Fruit fly (Drosophila melanogaster) whole organism, embryonic: Measurements from ENCODE around the gene CG12118.

Source experiments
- Aef1 ChIP-seq: fragments of 200-800 bp; sonication (Bioruptor generic); IDR thresholded peaks from 3 replicates; pipeline ENCODE4 v1.3.6; 2022; ENCODE audit warnings: missing biosample characterization, missing genetic modification characterization
- B-H1 ChIP-seq: fragments of 200-800 bp; sonication (Bioruptor generic); IDR thresholded peaks from 3 replicates; pipeline ENCODE4 v1.3.6; 2022; ENCODE audit warnings: missing biosample characterization, missing genetic modification characterization
- BtbVII ChIP-seq: fragments of 200-800 bp; sonication (Bioruptor generic); optimal IDR thresholded peaks from 3 replicates; lab custom pipeline; 2017; ENCODE audit warnings: missing biosample characterization, mild to moderate bottlenecking, missing genetic modification characterization
- CG10147 ChIP-seq: fragments of 200-800 bp; sonication (Bioruptor generic); optimal IDR thresholded peaks from 2 replicates; lab custom pipeline; 2019; ENCODE audit warnings: missing biosample characterization, mild to moderate bottlenecking, missing genetic modification characterization, moderate library complexity
- CG11093 ChIP-seq: fragments of 200-800 bp; sonication (Bioruptor generic); IDR thresholded peaks from 3 replicates; pipeline ENCODE4 v1.3.6; 2022; ENCODE audit warnings: missing biosample characterization, missing genetic modification characterization
- CG12744 ChIP-seq: fragments of 200-800 bp; sonication (Bioruptor generic); optimal IDR thresholded peaks from 2 replicates; lab custom pipeline; 2016; ENCODE audit warnings: missing biosample characterization, missing genetic modification characterization
- CG14050 ChIP-seq: fragments of 200-800 bp; sonication (Bioruptor generic); IDR thresholded peaks from 3 replicates; pipeline ENCODE4 v1.3.6; 2022; ENCODE audit warnings: missing biosample characterization, missing genetic modification characterization
- CG14965 ChIP-seq: fragments of 200-800 bp; sonication (Bioruptor generic); optimal IDR thresholded peaks from 2 replicates; lab custom pipeline; 2016; ENCODE audit warnings: missing biosample characterization, missing genetic modification characterization, borderline replicate concordance
- CG16779 ChIP-seq: fragments of 200-800 bp; sonication (Bioruptor generic); IDR thresholded peaks from 2 replicates; pipeline ENCODE4 v1.3.6; 2022; ENCODE audit warnings: missing biosample characterization, missing genetic modification characterization
- CG16813 ChIP-seq: fragments of 200-800 bp; sonication (Bioruptor generic); IDR thresholded peaks from 3 replicates; pipeline ENCODE4 v1.3.6; 2022; ENCODE audit warnings: missing biosample characterization, missing genetic modification characterization; ENCODE audit not compliant: partially characterized antibody
- CG17359 ChIP-seq: fragments of 200-800 bp; sonication (Bioruptor generic); optimal IDR thresholded peaks from 3 replicates; lab custom pipeline; 2018; ENCODE audit warnings: missing biosample characterization, mild to moderate bottlenecking, missing genetic modification characterization, moderate library complexity
- CG17802 ChIP-seq: fragments of 200-800 bp; sonication (Bioruptor generic); optimal IDR thresholded peaks from 2 replicates; lab custom pipeline; 2018; ENCODE audit warnings: missing biosample characterization, mild to moderate bottlenecking, missing genetic modification characterization, moderate library complexity
- CG2678 ChIP-seq: fragments of 200-800 bp; sonication (Bioruptor generic); optimal IDR thresholded peaks from 3 replicates; lab custom pipeline; 2019; ENCODE audit warnings: missing biosample characterization, mild to moderate bottlenecking, missing genetic modification characterization, moderate library complexity
- CG30431 ChIP-seq: fragments of 200-800 bp; sonication (Bioruptor generic); optimal IDR thresholded peaks from 2 replicates; lab custom pipeline; 2017; ENCODE audit warnings: missing biosample characterization, missing genetic modification characterization
- CG4707 ChIP-seq: fragments of 200-800 bp; sonication (Bioruptor generic); optimal IDR thresholded peaks from 2 replicates; lab custom pipeline; 2018; ENCODE audit warnings: missing biosample characterization, mild to moderate bottlenecking, missing genetic modification characterization, moderate library complexity
- CG7372 ChIP-seq: fragments of 200-800 bp; sonication (Bioruptor generic); IDR thresholded peaks from 2 replicates; pipeline ENCODE4 v1.3.6; 2022; ENCODE audit warnings: missing biosample characterization, missing genetic modification characterization
- CG8765 ChIP-seq: fragments of 200-800 bp; sonication (Bioruptor generic); IDR thresholded peaks from 2 replicates; pipeline ENCODE4 v1.3.6; 2022; ENCODE audit warnings: missing biosample characterization, missing genetic modification characterization
- Dll ChIP-seq: fragments of 200-800 bp; sonication (Bioruptor generic); IDR thresholded peaks from 4 replicates; pipeline ENCODE4 v1.3.6; 2022; ENCODE audit warnings: missing biosample characterization, missing genetic modification characterization; ENCODE audit not compliant: partially characterized antibody
- E2f1 ChIP-seq: fragments of 200-800 bp; sonication (Bioruptor generic); IDR thresholded peaks from 2 replicates; pipeline ENCODE4 v1.3.6; 2022; ENCODE audit warnings: missing biosample characterization, missing genetic modification characterization
- Elba2 ChIP-seq: fragments of 200-800 bp; sonication (Bioruptor generic); optimal IDR thresholded peaks from 3 replicates; lab custom pipeline; 2016; ENCODE audit warnings: missing biosample characterization, missing genetic modification characterization
- Fer1 ChIP-seq: fragments of 200-800 bp; sonication (Bioruptor generic); optimal IDR thresholded peaks from 2 replicates; lab custom pipeline; 2017; ENCODE audit warnings: missing biosample characterization, mild to moderate bottlenecking, missing genetic modification characterization
- GATAe ChIP-seq: fragments of 200-800 bp; sonication (Bioruptor generic); conservative IDR thresholded peaks from 2 replicates; pipeline ENCODE4 v1.3.6; 2022; ENCODE audit warnings: missing biosample characterization, missing genetic modification characterization
- Hr78 ChIP-seq, 2 experiments: fragments of 200-800 bp in 1 of 2; fragments of >200 bp in 1 of 2; sonication (Bioruptor generic) in 1 of 2; optimal IDR thresholded peaks; 2 replicates each; lab custom pipeline; 2017 to 2019; ENCODE audit warnings: missing biosample characterization in 2 of 2, missing genetic modification characterization in 2 of 2, mild to moderate bottlenecking in 1 of 2, moderate library complexity in 1 of 2
- MTF-1 ChIP-seq: fragments of 200-800 bp; sonication (Bioruptor generic); optimal IDR thresholded peaks from 2 replicates; lab custom pipeline; 2018; ENCODE audit warnings: missing biosample characterization, mild to moderate bottlenecking, missing genetic modification characterization, borderline replicate concordance
- Med ChIP-seq: fragments of 200-800 bp; sonication (Bioruptor generic); peaks from one replicate; lab custom pipeline; 2016; ENCODE audit warnings: missing biosample characterization, missing genetic modification characterization, mild to moderate bottlenecking, inconsistent platforms, moderate library complexity
- NFAT ChIP-seq: fragments of 200-800 bp; sonication (Bioruptor generic); IDR thresholded peaks from 2 replicates; pipeline ENCODE4 v1.3.6; 2022; ENCODE audit warnings: missing biosample characterization, missing genetic modification characterization
- Sox102F ChIP-seq: fragments of 200-800 bp; sonication (Bioruptor generic); optimal IDR thresholded peaks from 2 replicates; lab custom pipeline; 2018; ENCODE audit warnings: missing biosample characterization, mild to moderate bottlenecking, missing genetic modification characterization, moderate library complexity
- Sry-β ChIP-seq: fragments of 200-800 bp; sonication (Bioruptor generic); optimal IDR thresholded peaks from 2 replicates; lab custom pipeline; 2018; ENCODE audit warnings: missing biosample characterization, mild to moderate bottlenecking, missing genetic modification characterization, moderate library complexity
- Sry-δ ChIP-seq: fragments of 200-800 bp; sonication (Bioruptor generic); optimal IDR thresholded peaks from 2 replicates; lab custom pipeline; 2016; ENCODE audit warnings: missing biosample characterization, missing genetic modification characterization
- Trl ChIP-seq, 3 experiments: fragments of >200 bp in 2 of 3; fragments of 200-800 bp in 1 of 3; sonication (Bioruptor generic) in 1 of 3; optimal IDR thresholded peaks; 2 replicates in 1 of 3; 3 replicates in 2 of 3; lab custom pipeline; 2016 to 2017; ENCODE audit warnings: missing biosample characterization in 1 of 3, missing genetic modification characterization in 1 of 3
- ab ChIP-seq: fragments of 200-800 bp; sonication (Bioruptor generic); optimal IDR thresholded peaks from 2 replicates; lab custom pipeline; 2016; ENCODE audit warnings: missing biosample characterization, missing genetic modification characterization
- ara ChIP-seq: fragments of 200-800 bp; sonication (Bioruptor generic); IDR thresholded peaks from 2 replicates; pipeline ENCODE4 v1.3.6; 2022; ENCODE audit warnings: missing biosample characterization, missing genetic modification characterization
- az2 ChIP-seq: fragments of 200-800 bp; sonication (Bioruptor generic); optimal IDR thresholded peaks from 3 replicates; lab custom pipeline; 2016; ENCODE audit warnings: missing biosample characterization, missing genetic modification characterization
- btn ChIP-seq: fragments of 200-800 bp; sonication (Bioruptor generic); optimal IDR thresholded peaks from 2 replicates; lab custom pipeline; 2016; ENCODE audit warnings: missing biosample characterization, missing genetic modification characterization
- dan ChIP-seq: fragments of 200-800 bp; sonication (Bioruptor generic); IDR thresholded peaks from 2 replicates; pipeline ENCODE4 v1.3.6; 2022; ENCODE audit warnings: missing biosample characterization, missing genetic modification characterization
- esg ChIP-seq: fragments of 200-800 bp; sonication (Bioruptor generic); conservative IDR thresholded peaks from 2 replicates; pipeline ENCODE4 v1.3.6; 2022; ENCODE audit warnings: missing biosample characterization, missing genetic modification characterization
- gce ChIP-seq: fragments of 200-800 bp; sonication (Bioruptor generic); IDR thresholded peaks from 3 replicates; pipeline ENCODE4 v1.3.6; 2022; ENCODE audit warnings: missing biosample characterization, missing genetic modification characterization
- gfzf ChIP-seq: fragments of 200-800 bp; sonication (Bioruptor generic); optimal IDR thresholded peaks from 2 replicates; lab custom pipeline; 2016; ENCODE audit warnings: missing biosample characterization, mild to moderate bottlenecking, missing genetic modification characterization, moderate library complexity
- gsb-n ChIP-seq: fragments of 200-800 bp; sonication (Bioruptor generic); optimal IDR thresholded peaks from 3 replicates; lab custom pipeline; 2018; ENCODE audit warnings: missing biosample characterization, mild to moderate bottlenecking, missing genetic modification characterization
- insv ChIP-seq, 2 experiments: fragments of 200-800 bp; sonication (Bioruptor generic); optimal IDR thresholded peaks; 3 replicates each; lab custom pipeline; 2016 to 2018; ENCODE audit warnings: missing biosample characterization in 2 of 2, missing genetic modification characterization in 2 of 2
- jumu ChIP-seq: fragments of 200-800 bp; sonication (Bioruptor generic); optimal IDR thresholded peaks from 3 replicates; lab custom pipeline; 2016; ENCODE audit warnings: missing biosample characterization, missing genetic modification characterization
- knrl ChIP-seq: fragments of 200-800 bp; sonication (Bioruptor generic); IDR thresholded peaks from 3 replicates; pipeline ENCODE4 v1.3.6; 2022; ENCODE audit warnings: missing biosample characterization, missing genetic modification characterization; ENCODE audit not compliant: partially characterized antibody
- mam ChIP-seq: fragments of 200-800 bp; sonication (Bioruptor generic); optimal IDR thresholded peaks from 3 replicates; lab custom pipeline; 2016; ENCODE audit warnings: missing biosample characterization, missing genetic modification characterization
- nerfin-2 ChIP-seq: fragments of 200-800 bp; sonication (Bioruptor generic); IDR thresholded peaks from 2 replicates; pipeline ENCODE4 v1.3.6; 2022; ENCODE audit warnings: missing biosample characterization, missing genetic modification characterization; ENCODE audit not compliant: partially characterized antibody
- pros ChIP-seq: fragments of 200-800 bp; sonication (Bioruptor generic); optimal IDR thresholded peaks from 3 replicates; lab custom pipeline; 2019; ENCODE audit warnings: missing biosample characterization, mild to moderate bottlenecking, missing genetic modification characterization, moderate library complexity
- ranshi ChIP-seq: fragments of 200-800 bp; sonication (Bioruptor generic); IDR thresholded peaks from 2 replicates; pipeline ENCODE4 v1.3.6; 2022; ENCODE audit warnings: missing biosample characterization, missing genetic modification characterization
- rib ChIP-seq: fragments of 200-800 bp; sonication (Bioruptor generic); IDR thresholded peaks from 2 replicates; pipeline ENCODE4 v1.3.6; 2022; ENCODE audit warnings: missing biosample characterization, missing genetic modification characterization
- sisA ChIP-seq: fragments of 200-800 bp; sonication (Bioruptor generic); IDR thresholded peaks from 2 replicates; pipeline ENCODE4 v1.3.6; 2022; ENCODE audit warnings: missing biosample characterization, missing genetic modification characterization
- stwl ChIP-seq: fragments of 200-800 bp; sonication (Bioruptor generic); optimal IDR thresholded peaks from 3 replicates; lab custom pipeline; 2018; ENCODE audit warnings: missing biosample characterization, mild to moderate bottlenecking, missing genetic modification characterization, moderate library complexity
- zfh2 ChIP-seq: fragments of 200-800 bp; sonication (Bioruptor generic); optimal IDR thresholded peaks from 2 replicates; lab custom pipeline; 2016; ENCODE audit warnings: missing biosample characterization, missing genetic modification characterization

Gene CG12118

dm6 chrX:9152127-9152598, 44.1 kb downstream of the CG12118 start (continued):
- TF ChIP-seq az2 (GFP tag; lab: Kevin White, UChicago), result peak; percentile 33
- TF ChIP-seq insv (GFP tag; optimal IDR thresholded peaks at IDR 0.05; lab: Kevin White, UChicago), result peak in 1 of 2 experiments; percentile 7
- no peak for TF ChIP-seq Sry-β (GFP tag; lab: Kevin White, UChicago)
- TF ChIP-seq ab (GFP tag; lab: Kevin White, UChicago), result no peak
- TF ChIP-seq Trl (optimal IDR thresholded peaks at IDR 0.05; lab: Kevin White, UChicago), result no peak
- TF ChIP-seq Trl (GFP tag; optimal IDR thresholded peaks at IDR 0.05; lab: Kevin White, UChicago), result no peak
- no peak for TF ChIP-seq CG30431
- no peak for TF ChIP-seq knrl (GFP tag; lab: Robert Waterston, UW)
- peak; percentile 32 for TF ChIP-seq CG17359 (tag; lab: Kevin White, UChicago)
- peak; percentile 91 for TF ChIP-seq Elba2 (GFP tag; lab: Kevin White, UChicago)
- no peak for TF ChIP-seq ara (GFP tag; lab: Robert Waterston, UW)
- TF ChIP-seq dan (GFP tag; lab: Robert Waterston, UW), result no peak
- no peak for TF ChIP-seq gce (GFP tag; lab: Robert Waterston, UW)
- TF ChIP-seq CG12744 (GFP tag; lab: Kevin White, UChicago), result peak; percentile 40
- TF ChIP-seq stwl (tag; lab: Kevin White, UChicago), result no peak
- TF ChIP-seq CG11093 (GFP tag; lab: Robert Waterston, UW), result no peak
- peak; percentile 73; the same call in 1 of the 2 replicates for TF ChIP-seq rib (GFP tag; lab: Robert Waterston, UW)
- peak; percentile 81 for TF ChIP-seq Med (GFP tag; lab: Kevin White, UChicago)
- TF ChIP-seq CG7372, result no peak
- TF ChIP-seq esg (GFP tag; lab: Robert Waterston, UW), result no peak
- peak; percentile 70 for TF ChIP-seq pros
- TF ChIP-seq jumu, result no peak
- TF ChIP-seq CG14050, result no peak
- TF ChIP-seq GATAe (GFP tag; lab: Robert Waterston, UW), result no peak; the same call in 1 of the 2 replicates
- peak; percentile 11 for TF ChIP-seq gfzf (GFP tag; lab: Kevin White, UChicago)
- TF ChIP-seq CG8765 (GFP tag; lab: Robert Waterston, UW), result no peak
- TF ChIP-seq BtbVII, result peak; percentile 31
- TF ChIP-seq NFAT (GFP tag; lab: Robert Waterston, UW), result no peak
- no peak for TF ChIP-seq sisA (GFP tag; lab: Robert Waterston, UW)
- TF ChIP-seq Aef1, result no peak
- no peak for TF ChIP-seq btn
- TF ChIP-seq Fer1 (GFP tag; lab: Kevin White, UChicago), result peak; percentile 55
- no peak for TF ChIP-seq CG10147 (GFP tag; lab: Kevin White, UChicago)
- TF ChIP-seq B-H1 (GFP tag; lab: Robert Waterston, UW), result no peak
- TF ChIP-seq nerfin-2 (GFP tag; lab: Robert Waterston, UW), result peak; percentile 22; the same call in 1 of the 2 replicates
- no peak for TF ChIP-seq CG16813 (GFP tag; lab: Robert Waterston, UW)
- no peak for TF ChIP-seq CG14965 (GFP tag; lab: Kevin White, UChicago)
- TF ChIP-seq CG17802 (tag; lab: Kevin White, UChicago), result no peak
- TF ChIP-seq Sox102F (GFP tag; lab: Kevin White, UChicago), result no peak
- peak; percentile 5; the same call in 1 of the 2 replicates for TF ChIP-seq ranshi (GFP tag; lab: Robert Waterston, UW)
- TF ChIP-seq CG4707 (GFP tag; lab: Kevin White, UChicago), result no peak
- TF ChIP-seq Dll, result no peak
- no peak for TF ChIP-seq Hr78 (GFP tag; optimal IDR thresholded peaks at IDR 0.05; lab: Kevin White, UChicago)
- TF ChIP-seq E2f1, result no peak
- no peak for TF ChIP-seq MTF-1 (GFP tag; lab: Kevin White, UChicago)
- no peak for TF ChIP-seq CG2678 (tag; lab: Kevin White, UChicago)
- no peak for TF ChIP-seq CG16779 (GFP tag; lab: Robert Waterston, UW)
- no peak for TF ChIP-seq zfh2 (GFP tag; lab: Kevin White, UChicago)
- peak; percentile 7 for TF ChIP-seq Sry-δ (GFP tag; lab: Kevin White, UChicago)
- no peak for TF ChIP-seq gsb-n (tag; lab: Kevin White, UChicago)
- no peak for TF ChIP-seq mam
